Fruit fly (Drosophila melanogaster) whole organism, pupa: ENCODE data around the gene Gbeta13F.

ENCODE experiments used
- CG10348 ChIP-seq: fragments of 200-800 bp; sonication (Bioruptor generic); IDR thresholded peaks from 2 replicates; pipeline ENCODE4 v1.3.6; 2022; ENCODE audit warnings: missing biosample characterization, missing genetic modification characterization
- CG12605 ChIP-seq: fragments of 200-800 bp; sonication (Bioruptor generic); IDR thresholded peaks from 2 replicates; pipeline ENCODE4 v1.3.6; 2022; ENCODE audit warnings: missing biosample characterization, missing genetic modification characterization
- CG13204 ChIP-seq: fragments of 200-800 bp; sonication (Bioruptor generic); optimal IDR thresholded peaks from 2 replicates; lab custom pipeline; 2018; ENCODE audit warnings: missing biosample characterization, mild to moderate bottlenecking, missing genetic modification characterization, moderate library complexity
- CG14655 ChIP-seq: fragments of 200-800 bp; sonication (Bioruptor generic); optimal IDR thresholded peaks from 3 replicates; lab custom pipeline; 2017; ENCODE audit warnings: mild to moderate bottlenecking, missing biosample characterization, missing genetic modification reagents, missing genetic modification characterization
- CG15710 ChIP-seq: fragments of 200-800 bp; sonication (Bioruptor generic); optimal IDR thresholded peaks from 2 replicates; lab custom pipeline; 2018; ENCODE audit warnings: missing biosample characterization, mild to moderate bottlenecking, missing genetic modification characterization, moderate library complexity
- CG17806 ChIP-seq: fragments of 200-800 bp; sonication (Bioruptor generic); optimal IDR thresholded peaks from 2 replicates; lab custom pipeline; 2018; ENCODE audit warnings: missing biosample characterization, mild to moderate bottlenecking, missing genetic modification characterization, moderate library complexity
- CG32121 ChIP-seq: fragments of 200-800 bp; sonication (Bioruptor generic); IDR thresholded peaks from 2 replicates; pipeline ENCODE4 v1.3.6; 2022; ENCODE audit warnings: missing biosample characterization, missing genetic modification characterization
- CG34367 ChIP-seq: fragments of 200-800 bp; sonication (Bioruptor generic); optimal IDR thresholded peaks from 2 replicates; lab custom pipeline; 2018; ENCODE audit warnings: missing biosample characterization, mild to moderate bottlenecking, missing genetic modification characterization
- CG4496 ChIP-seq: fragments of 200-800 bp; sonication (Bioruptor generic); IDR thresholded peaks from 3 replicates; pipeline ENCODE4 v1.3.6; 2022; ENCODE audit warnings: missing biosample characterization, missing genetic modification characterization
- CG8159 ChIP-seq: fragments of 200-800 bp; sonication (Bioruptor generic); optimal IDR thresholded peaks from 3 replicates; lab custom pipeline; 2018; ENCODE audit warnings: missing biosample characterization, mild to moderate bottlenecking, missing genetic modification characterization, moderate library complexity
- CG8301 ChIP-seq: fragments of 200-800 bp; sonication (Bioruptor generic); optimal IDR thresholded peaks from 2 replicates; lab custom pipeline; 2018; ENCODE audit warnings: missing biosample characterization, mild to moderate bottlenecking, missing genetic modification characterization
- CG9948 ChIP-seq: fragments of 200-800 bp; sonication (Bioruptor generic); optimal IDR thresholded peaks from 2 replicates; lab custom pipeline; 2018; ENCODE audit warnings: missing biosample characterization, mild to moderate bottlenecking, missing genetic modification characterization, moderate library complexity
- D1 ChIP-seq: fragments of 200-800 bp; sonication (Bioruptor generic); optimal IDR thresholded peaks from 2 replicates; lab custom pipeline; 2018; ENCODE audit warnings: missing biosample characterization, mild to moderate bottlenecking, missing genetic modification characterization, moderate library complexity
- EcR ChIP-seq: fragments of 200-800 bp; sonication (Bioruptor generic); optimal IDR thresholded peaks from 3 replicates; lab custom pipeline; 2019; ENCODE audit warnings: missing biosample characterization, missing genetic modification characterization, mild to moderate bottlenecking, moderate library complexity, missing genetic modification reagents
- Ets98B ChIP-seq: fragments of 200-800 bp; sonication (Bioruptor generic); IDR thresholded peaks from 2 replicates; pipeline ENCODE4 v1.3.6; 2022; ENCODE audit warnings: missing biosample characterization, missing genetic modification characterization
- Pif1A ChIP-seq: fragments of 200-800 bp; sonication (Bioruptor generic); optimal IDR thresholded peaks from 3 replicates; lab custom pipeline; 2016; ENCODE audit warnings: missing biosample characterization, missing genetic modification characterization
- Pif1B ChIP-seq: fragments of 200-800 bp; sonication (Bioruptor generic); optimal IDR thresholded peaks from 3 replicates; lab custom pipeline; 2016; ENCODE audit warnings: missing biosample characterization, missing genetic modification characterization
- Snoo ChIP-seq: fragments of 200-800 bp; sonication (Bioruptor generic); optimal IDR thresholded peaks from 3 replicates; lab custom pipeline; 2017; ENCODE audit warnings: missing biosample characterization, mild to moderate bottlenecking, missing genetic modification characterization, inconsistent platforms
- fd96Ca ChIP-seq: fragments of 200-800 bp; sonication (Bioruptor generic); IDR thresholded peaks from 3 replicates; pipeline ENCODE4 v1.3.6; 2022; ENCODE audit warnings: missing biosample characterization, missing genetic modification characterization
- gl ChIP-seq: fragments of 200-800 bp; sonication (Bioruptor generic); optimal IDR thresholded peaks from 2 replicates; lab custom pipeline; 2018; ENCODE audit warnings: missing biosample characterization, mild to moderate bottlenecking, missing genetic modification characterization
- rn ChIP-seq: fragments of 200-800 bp; sonication (Bioruptor generic); IDR thresholded peaks from 2 replicates; pipeline ENCODE4 v1.3.6; 2022; ENCODE audit warnings: missing biosample characterization, missing genetic modification characterization

Gene Gbeta13F

dm6 chrX:15816905-15817304 is 43.0 kb upstream of the Gbeta13F start:
- no peak for TF ChIP-seq Ets98B (GFP tag; lab: Robert Waterston, UW)
- TF ChIP-seq CG34367 (tag; lab: Kevin White, UChicago) = no peak
- no peak for TF ChIP-seq CG15710 (tag; lab: Kevin White, UChicago)
- TF ChIP-seq CG9948 (tag; lab: Kevin White, UChicago) = no peak
- TF ChIP-seq CG12605 (GFP tag; lab: Robert Waterston, UW) = no peak
- TF ChIP-seq CG8301 = no peak
- no peak for TF ChIP-seq Pif1A (GFP tag; lab: Kevin White, UChicago)
- TF ChIP-seq CG10348 = no peak
- no peak for TF ChIP-seq CG14655 (GFP tag; lab: Kevin White, UChicago)
- no peak for TF ChIP-seq D1 (tag; lab: Kevin White, UChicago)
- no peak for TF ChIP-seq rn (GFP tag; lab: Robert Waterston, UW)
- no peak for TF ChIP-seq CG8159 (tag; lab: Kevin White, UChicago)
- no peak for TF ChIP-seq fd96Ca (GFP tag; lab: Robert Waterston, UW)
- TF ChIP-seq Snoo = no peak
- no peak for TF ChIP-seq Pif1B
- no peak for TF ChIP-seq CG32121 (GFP tag; lab: Robert Waterston, UW)
- TF ChIP-seq EcR (GFP tag; lab: Kevin White, UChicago) = no peak
- TF ChIP-seq, all 21 proteins: peak for 0

dm6 chrX:15817823-15818222 is 42.1 kb upstream of the Gbeta13F start:
- TF ChIP-seq gl (no peak), CG15710 (tag; lab: Kevin White, UChicago) (no peak), CG4496 (GFP tag; lab: Robert Waterston, UW) (no peak), Ets98B (GFP tag; lab: Robert Waterston, UW) (no peak; the same call in 1 of the 2 replicates), CG34367 (tag; lab: Kevin White, UChicago) (no peak), fd96Ca (GFP tag; lab: Robert Waterston, UW) (no peak)

dm6 chrX:15818608-15819184 is 41.2 kb upstream of the Gbeta13F start:
- no peak for TF ChIP-seq CG13204 (GFP tag; lab: Kevin White, UChicago)
- no peak for TF ChIP-seq CG12605 (GFP tag; lab: Robert Waterston, UW)

- TF ChIP-seq D1 (tag; lab: Kevin White, UChicago) = no peak
- no peak for TF ChIP-seq CG4496 (GFP tag; lab: Robert Waterston, UW)
- TF ChIP-seq CG9948 (tag; lab: Kevin White, UChicago) = no peak
- no peak for TF ChIP-seq Ets98B (GFP tag; lab: Robert Waterston, UW)
These were observed 37.6 kb upstream of the Gbeta13F start for dm6 chrX:15822363-15822762.

dm6 chrX:15833957-15834356 is 26.0 kb upstream of the Gbeta13F start:
- no peak for TF ChIP-seq D1 (tag; lab: Kevin White, UChicago)
- no peak for TF ChIP-seq rn (GFP tag; lab: Robert Waterston, UW)
- TF ChIP-seq CG13204 (GFP tag; lab: Kevin White, UChicago) = no peak
- TF ChIP-seq CG17806 (tag; lab: Kevin White, UChicago) = no peak
- TF ChIP-seq EcR (GFP tag; lab: Kevin White, UChicago) = no peak
- TF ChIP-seq CG12605 (GFP tag; lab: Robert Waterston, UW) = no peak
- TF ChIP-seq CG4496 (GFP tag; lab: Robert Waterston, UW) = no peak
- no peak for TF ChIP-seq CG8159 (tag; lab: Kevin White, UChicago)
- no peak for TF ChIP-seq CG34367 (tag; lab: Kevin White, UChicago)
- TF ChIP-seq fd96Ca (GFP tag; lab: Robert Waterston, UW) = no peak
- no peak for TF ChIP-seq Snoo
- TF ChIP-seq Pif1B = no peak
- TF ChIP-seq CG8301 = no peak
- no peak for TF ChIP-seq CG15710 (tag; lab: Kevin White, UChicago)
- no peak for TF ChIP-seq CG10348
- no peak for TF ChIP-seq CG14655 (GFP tag; lab: Kevin White, UChicago)
- no peak for TF ChIP-seq Ets98B (GFP tag; lab: Robert Waterston, UW)
- TF ChIP-seq CG9948 (tag; lab: Kevin White, UChicago) = no peak
- no peak for TF ChIP-seq Pif1A (GFP tag; lab: Kevin White, UChicago)

- TF ChIP-seq CG12605 (GFP tag; lab: Robert Waterston, UW) = peak; percentile 58; the same call in 1 of the 2 replicates
- TF ChIP-seq Ets98B (GFP tag; lab: Robert Waterston, UW) = peak; percentile 48; the same call in 1 of the 2 replicates
- no peak for TF ChIP-seq CG15710 (tag; lab: Kevin White, UChicago)
- TF ChIP-seq EcR (GFP tag; lab: Kevin White, UChicago) = no peak
- TF ChIP-seq CG9948 (tag; lab: Kevin White, UChicago) = no peak
- peak; percentile 1 for TF ChIP-seq gl
- TF ChIP-seq D1 (tag; lab: Kevin White, UChicago) = no peak
- TF ChIP-seq Pif1B = no peak
- TF ChIP-seq CG4496 (GFP tag; lab: Robert Waterston, UW) = 0 out of 3 replicates have a peak, but pooled peaks have one; percentile 13
- TF ChIP-seq CG13204 (GFP tag; lab: Kevin White, UChicago) = no peak
- TF ChIP-seq CG8159 (tag; lab: Kevin White, UChicago) = no peak
These were observed 25.2 kb upstream of the Gbeta13F start for dm6 chrX:15834594-15835236.
